Worm (Caenorhabditis elegans) whole organism, midembryonic: ENCODE measurements around the gene tbc-2.

Experiments used
- klf-2 ChIP-seq: fragments of 200-800 bp; sonication (Bioruptor generic); conservative IDR thresholded peaks from 2 replicates; pipeline ENCODE4 v1.3.6; 2022; ENCODE audit warnings: missing genetic modification reagents, missing genetic modification characterization, missing compliant biosample characterization
- med-1 ChIP-seq: sonication (generic microtip); optimal IDR thresholded peaks from 2 replicates; lab custom pipeline; 2017; ENCODE audit warnings: missing genetic modification characterization, mild to moderate bottlenecking, missing compliant biosample characterization, antibody characterized with exemption, missing genetic modification reagents; ENCODE audit not compliant: insufficient read depth

- TF ChIP-seq klf-2 (GFP tag; lab: Robert Waterston, UW) (no peak), med-1 (GFP tag; lab: Kevin White, UChicago) (no peak)
These were observed 11.2 kb upstream of the tbc-2 start, which contains the start of gene ZK1248.15 for ce11 chrII:5838453-5838852.
